Worm (Caenorhabditis elegans): ENCODE results near the gene frpr-17.

- TF ChIP-seq aly-2 (tag; optimal IDR thresholded peaks at IDR 0.05) = no peak
- TF ChIP-seq mdl-1 (tag; optimal IDR thresholded peaks at IDR 0.05) = no peak
- TF ChIP-seq egl-27 (tag; optimal IDR thresholded peaks at IDR 0.05) = no peak
- TF ChIP-seq dpl-1 (GFP tag; optimal IDR thresholded peaks at IDR 0.05) = no peak
- TF ChIP-seq gei-8 (GFP tag; optimal IDR thresholded peaks at IDR 0.05) = no peak
- no peak for TF ChIP-seq ceh-82 (tag; optimal IDR thresholded peaks at IDR 0.05)
- no peak for TF ChIP-seq vab-7 (GFP tag; IDR thresholded peaks at IDR 0.05)
- no peak for TF ChIP-seq nhr-102 (tag; optimal IDR thresholded peaks at IDR 0.05)
- TF ChIP-seq ceh-28 (tag; optimal IDR thresholded peaks at IDR 0.05) = no peak
- TF ChIP-seq ZK546.5 (tag; optimal IDR thresholded peaks at IDR 0.05) = no peak
- TF ChIP-seq spr-1 (tag; optimal IDR thresholded peaks at IDR 0.05) = no peak
- TF ChIP-seq nhr-76 (tag; optimal IDR thresholded peaks at IDR 0.05) = no peak
- TF ChIP-seq tra-1 (GFP tag; IDR thresholded peaks at IDR 0.05) = no peak
- no peak for TF ChIP-seq fos-1 (tag; optimal IDR thresholded peaks at IDR 0.05)
Measured at ce11 chrX:14423105-14423504, 17.2 kb downstream of the frpr-17 start, which contains the start of gene fipr-3.

Data from whole organism, L4 larva.